Worm (Caenorhabditis elegans): Measurements from ENCODE around the gene K03H6.5.

The K03H6.5 gene

DNA sequence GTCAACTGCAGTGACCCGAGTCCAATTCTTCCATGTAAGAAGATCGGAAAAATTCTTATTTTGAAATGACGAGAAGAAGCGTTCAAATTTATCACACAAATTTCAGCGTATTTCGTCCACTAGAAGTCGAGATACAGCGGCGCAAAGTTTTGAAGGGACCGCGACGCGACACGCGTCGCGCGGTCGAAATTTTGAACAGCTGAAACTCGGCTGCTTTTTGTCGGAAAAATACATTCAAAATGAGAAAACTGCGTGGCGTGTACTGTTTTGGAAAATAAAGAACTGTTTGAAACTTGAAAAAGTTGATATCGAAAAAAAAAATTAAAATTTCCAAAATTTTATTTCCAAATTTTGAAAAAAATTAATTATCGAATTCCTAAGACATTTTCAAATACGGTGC is 23.3 kb downstream of the K03H6.5 start:
- TF ChIP-seq lsy-2 (tag; optimal IDR thresholded peaks at IDR 0.05) (no peak), blmp-1 (tag; optimal IDR thresholded peaks at IDR 0.05; ENCODE audit: insufficient read depth) (no peak), ztf-4 (tag; optimal IDR thresholded peaks at IDR 0.05) (no peak), R02D3.7 (tag; optimal IDR thresholded peaks at IDR 0.05) (no peak), aly-2 (tag; optimal IDR thresholded peaks at IDR 0.05) (no peak)

DNA sequence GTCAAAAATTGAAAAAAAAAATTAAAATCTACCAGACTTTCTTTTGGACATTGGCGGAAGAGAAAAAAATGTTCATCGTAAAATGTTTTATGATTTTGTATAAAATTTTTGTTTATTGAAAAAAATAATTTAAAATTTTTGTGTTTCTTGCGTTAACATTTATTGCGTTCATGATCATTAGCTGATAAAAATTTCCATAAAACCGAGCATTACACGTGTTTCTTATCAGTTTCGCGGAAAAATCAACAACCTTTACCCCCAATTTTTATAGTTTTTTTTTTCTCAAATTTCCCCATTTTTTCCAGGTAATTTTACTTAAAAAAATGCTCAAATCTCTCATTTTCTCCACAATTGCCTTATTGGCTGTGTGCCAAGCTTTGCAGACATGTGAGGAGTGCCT is 26.0 kb downstream of the K03H6.5 start, which contains the start of gene txt-4:
Gene txt-4, plus strand, starts transcription at position 324 of the 400 bp plus-strand sequence.
- no peak for TF ChIP-seq ama-1 (optimal IDR thresholded peaks at IDR 0.05)
- TF ChIP-seq crh-2 (tag; optimal IDR thresholded peaks at IDR 0.05): peak; percentile 11
- peak; percentile 15 for TF ChIP-seq fos-1 (tag; optimal IDR thresholded peaks at IDR 0.05)
- TF ChIP-seq nhr-6 (tag; optimal IDR thresholded peaks at IDR 0.05): no peak

DNA sequence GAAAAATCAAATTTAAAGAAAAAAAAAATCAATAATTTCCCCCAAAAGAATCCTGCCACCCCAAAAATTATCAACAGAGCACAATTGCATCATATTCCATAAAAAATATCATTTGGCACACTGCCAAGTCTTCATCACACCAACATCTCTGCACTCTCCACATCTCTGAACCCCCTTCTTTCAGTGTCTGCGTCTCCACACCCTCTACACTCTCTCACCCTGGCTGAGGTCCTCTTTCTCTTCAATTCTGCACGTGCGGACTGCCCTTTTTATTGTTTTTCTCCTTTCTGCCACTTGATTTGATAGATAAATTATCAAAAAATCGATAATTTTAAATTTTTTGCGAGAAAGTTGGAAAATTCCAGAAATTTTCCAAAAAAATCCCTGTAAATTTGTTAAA is 38.8 kb downstream of the K03H6.5 start, which contains the start of gene hxk-3:
Gene hxk-3, plus strand, starts transcription at position 179 of the 400 bp plus-strand sequence.
- peak; percentile 58 for TF ChIP-seq lin-13 (GFP tag; optimal IDR thresholded peaks at IDR 0.05)
- peak; percentile 25 for TF ChIP-seq fos-1 (tag; optimal IDR thresholded peaks at IDR 0.05)
- TF ChIP-seq ceh-82 (tag; optimal IDR thresholded peaks at IDR 0.05): no peak
- peak; percentile 5 for TF ChIP-seq lin-11 (tag; optimal IDR thresholded peaks at IDR 0.05)
- TF ChIP-seq sem-4 (tag; optimal IDR thresholded peaks at IDR 0.05): no peak
- TF ChIP-seq snpc-4 (tag; optimal IDR thresholded peaks at IDR 0.05): peak; percentile 18
- no peak for TF ChIP-seq elt-1 (tag; optimal IDR thresholded peaks at IDR 0.05)
- TF ChIP-seq egl-27 (tag; optimal IDR thresholded peaks at IDR 0.05): no peak
- TF ChIP-seq ztf-1 (GFP tag; conservative IDR thresholded peaks at IDR 0.05): no peak
- TF ChIP-seq ama-1 (optimal IDR thresholded peaks at IDR 0.05): peak; percentile 25
- TF ChIP-seq nhr-25 (tag; optimal IDR thresholded peaks at IDR 0.05): peak; percentile 44
- peak; percentile 55 for TF ChIP-seq unc-55 (GFP tag; optimal IDR thresholded peaks at IDR 0.05)
- TF ChIP-seq crh-2 (tag; optimal IDR thresholded peaks at IDR 0.05): peak; percentile 66
- no peak for TF ChIP-seq R02D3.7 (tag; optimal IDR thresholded peaks at IDR 0.05)
- TF ChIP-seq peb-1 (tag; optimal IDR thresholded peaks at IDR 0.05): no peak
- no peak for TF ChIP-seq nhr-77 (tag; optimal IDR thresholded peaks at IDR 0.05)
- no peak for TF ChIP-seq ztf-4 (tag; optimal IDR thresholded peaks at IDR 0.05)
- no peak for TF ChIP-seq mbf-1 (tag; optimal IDR thresholded peaks at IDR 0.05)
- peak in 1 of 2 experiments; percentile 78 for TF ChIP-seq lsy-2 (tag; optimal IDR thresholded peaks at IDR 0.05)
- no peak for TF ChIP-seq elt-3 (tag; optimal IDR thresholded peaks at IDR 0.05)
- no peak for TF ChIP-seq lin-39 (tag; optimal IDR thresholded peaks at IDR 0.05)
- peak; percentile 51 for TF ChIP-seq F13H6.1 (tag; optimal IDR thresholded peaks at IDR 0.05)
- no peak for TF ChIP-seq nhr-23 (tag; optimal IDR thresholded peaks at IDR 0.05)
- TF ChIP-seq nhr-129 (tag; optimal IDR thresholded peaks at IDR 0.05): peak; percentile 67
- TF ChIP-seq zag-1 (tag; optimal IDR thresholded peaks at IDR 0.05): no peak
- peak; percentile 47 for TF ChIP-seq gmeb-1 (tag; optimal IDR thresholded peaks at IDR 0.05)
- no peak for TF ChIP-seq Y55F3AM.14 (GFP tag; optimal IDR thresholded peaks at IDR 0.05)
- no peak for TF ChIP-seq ztf-11 (tag; optimal IDR thresholded peaks at IDR 0.05)
- TF ChIP-seq mdl-1 (tag; optimal IDR thresholded peaks at IDR 0.05): peak; percentile 85 to 90
- TF ChIP-seq mab-5 (tag; optimal IDR thresholded peaks at IDR 0.05): peak; percentile 62
- peak; percentile 21 for TF ChIP-seq nhr-21 (tag; optimal IDR thresholded peaks at IDR 0.05)
- TF ChIP-seq sma-3 (GFP tag; optimal IDR thresholded peaks at IDR 0.05): peak; percentile 60
- TF ChIP-seq nhr-11 (tag; optimal IDR thresholded peaks at IDR 0.05): no peak
- no peak for TF ChIP-seq unc-62 (GFP tag; optimal IDR thresholded peaks at IDR 0.05)
- TF ChIP-seq C34F6.9 (tag; optimal IDR thresholded peaks at IDR 0.05): peak; percentile 80
- no peak for TF ChIP-seq nhr-10 (tag; optimal IDR thresholded peaks at IDR 0.05)

DNA sequence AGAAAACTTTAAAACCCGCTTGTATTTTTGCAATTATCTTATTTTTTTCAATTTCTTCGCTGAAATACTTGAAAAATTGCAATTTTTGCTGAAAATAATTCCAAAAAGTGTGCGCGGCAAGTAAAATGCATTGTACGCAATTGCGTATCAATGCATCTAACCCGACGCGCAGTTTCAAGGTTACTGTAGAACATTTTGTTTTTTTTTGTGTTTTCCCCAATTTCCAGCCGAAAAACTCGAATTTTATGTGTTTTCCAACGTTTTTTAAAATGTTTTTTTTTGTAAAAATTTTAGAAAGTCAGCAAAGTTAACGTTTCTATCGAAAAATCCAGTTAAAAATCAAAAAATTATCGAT is 39.6 kb downstream of the K03H6.5 start:
- no peak for TF ChIP-seq elt-3 (tag; optimal IDR thresholded peaks at IDR 0.05)

Measured in whole organism, L2 larva.